Worm (Caenorhabditis elegans): ENCODE data around the gene W04E12.4.

Gene W04E12.4

ce11 chrV:19794931-19795330 lies 51.5 kb downstream of the W04E12.4 start, which contains the start of gene M162.7:
TSS of gene M162.7 (minus strand) at chrV:19795031.
- TF ChIP-seq ceh-82 (tag; optimal IDR thresholded peaks at IDR 0.05) (no peak), ceh-28 (tag; optimal IDR thresholded peaks at IDR 0.05) (no peak), ceh-16 (tag; optimal IDR thresholded peaks at IDR 0.05) (no peak), egl-27 (tag; optimal IDR thresholded peaks at IDR 0.05) (no peak), snpc-4 (tag; optimal IDR thresholded peaks at IDR 0.05) (no peak), zag-1 (tag; optimal IDR thresholded peaks at IDR 0.05) (no peak), tbx-2 (tag; optimal IDR thresholded peaks at IDR 0.05) (no peak), aly-2 (tag; optimal IDR thresholded peaks at IDR 0.05) (no peak), ceh-9 (tag; optimal IDR thresholded peaks at IDR 0.05) (no peak), sea-2 (GFP tag; optimal IDR thresholded peaks at IDR 0.05) (no peak), nhr-77 (tag; optimal IDR thresholded peaks at IDR 0.05) (no peak)
